Fruit fly (Drosophila melanogaster): ENCODE data around the gene CG14453.

The CG14453 gene

DNA sequence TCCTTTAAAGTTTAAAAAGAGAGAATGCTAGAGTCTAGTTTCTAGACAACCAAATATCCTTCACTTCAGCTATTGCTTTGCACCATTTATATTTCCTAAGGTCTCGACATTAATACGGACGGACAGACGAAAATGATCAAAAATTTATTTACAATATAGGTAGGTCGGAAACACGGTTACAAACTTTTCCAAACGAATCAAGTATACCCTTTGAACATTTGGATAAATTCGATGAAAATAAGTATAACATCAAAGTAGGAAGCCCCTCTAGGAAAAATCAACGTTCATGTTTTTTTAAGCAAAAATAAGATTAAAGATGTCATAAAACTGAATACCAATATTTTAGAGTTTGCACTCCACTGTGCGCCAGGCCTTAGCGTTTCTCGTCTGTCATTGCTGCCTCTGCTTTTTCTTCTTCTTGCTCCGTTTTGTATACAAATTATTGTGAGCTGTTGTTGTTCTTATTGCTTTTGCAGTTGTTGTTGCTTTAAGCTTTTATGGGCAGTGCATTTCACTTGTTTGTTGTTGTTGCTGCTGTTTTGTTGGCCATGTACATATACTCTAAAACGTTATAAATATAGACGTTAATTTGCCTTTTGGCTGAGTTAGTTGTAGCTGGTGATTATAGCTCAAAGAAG, 49.2 kb downstream of the CG14453 start (continued):
- peak; percentile 15 for TF ChIP-seq dmrt99B (tag; optimal IDR thresholded peaks at IDR 0.05)
- TF ChIP-seq CG4424 (GFP tag; optimal IDR thresholded peaks at IDR 0.05) = peak; percentile 14
- peak; percentile 35 for TF ChIP-seq CG9437 (GFP tag; optimal IDR thresholded peaks at IDR 0.05)
- peak; percentile 58 for TF ChIP-seq row (GFP tag; IDR thresholded peaks at IDR 0.05)
- TF ChIP-seq Hmx (GFP tag; optimal IDR thresholded peaks at IDR 0.05) = no peak
- no peak for TF ChIP-seq Mrtf (GFP tag; IDR thresholded peaks at IDR 0.05)
- TF ChIP-seq Sox100B (GFP tag; optimal IDR thresholded peaks at IDR 0.05) = peak; percentile 21
- TF ChIP-seq hkb (optimal IDR thresholded peaks at IDR 0.05) = no peak
- TF ChIP-seq hkb (GFP tag; IDR thresholded peaks at IDR 0.05) = 0 out of 2 replicates have a peak, but pooled peaks have one; percentile 39
- no peak for TF ChIP-seq btn (GFP tag; optimal IDR thresholded peaks at IDR 0.05)
- no peak for TF ChIP-seq gt (GFP tag; IDR thresholded peaks at IDR 0.05)
- TF ChIP-seq CG8089 (GFP tag; optimal IDR thresholded peaks at IDR 0.05) = no peak
- TF ChIP-seq CG11398 (GFP tag; optimal IDR thresholded peaks at IDR 0.05) = no peak
- TF ChIP-seq tna (GFP tag; IDR thresholded peaks at IDR 0.05; ENCODE audit: partially characterized antibody) = no peak
- no peak for TF ChIP-seq CG8281 (tag; optimal IDR thresholded peaks at IDR 0.05)
- TF ChIP-seq Dll (GFP tag; IDR thresholded peaks at IDR 0.05; ENCODE audit: partially characterized antibody) = 0 out of 4 replicates have a peak, but pooled peaks have one; percentile 10
- peak; percentile 54 for TF ChIP-seq CG18262 (tag; optimal IDR thresholded peaks at IDR 0.05)
- TF ChIP-seq CG31441 (GFP tag; IDR thresholded peaks at IDR 0.05) = 0 out of 2 replicates have a peak, but pooled peaks have one; percentile 32
- TF ChIP-seq luna (GFP tag; optimal IDR thresholded peaks at IDR 0.05) = no peak
- no peak for TF ChIP-seq wdn (GFP tag; IDR thresholded peaks at IDR 0.05)
- no peak for TF ChIP-seq CG3281 (GFP tag; optimal IDR thresholded peaks at IDR 0.05)
- no peak for TF ChIP-seq lilli (GFP tag; optimal IDR thresholded peaks at IDR 0.05)
- peak in 1 of 2 experiments; percentile 3 for TF ChIP-seq Hr51 (GFP tag; optimal IDR thresholded peaks at IDR 0.05)
- no peak for TF ChIP-seq vnd (GFP tag; IDR thresholded peaks at IDR 0.05; ENCODE audit: partially characterized antibody)
- peak; percentile 36 for TF ChIP-seq CG2712 (tag; optimal IDR thresholded peaks at IDR 0.05)
- TF ChIP-seq chinmo (GFP tag; IDR thresholded peaks at IDR 0.05; ENCODE audit: partially characterized antibody) = no peak
- no peak for TF ChIP-seq CG5180 (GFP tag; optimal IDR thresholded peaks at IDR 0.05)
- TF ChIP-seq Xrp1 (GFP tag; IDR thresholded peaks at IDR 0.05) = 0 out of 2 replicates have a peak, but pooled peaks have one; percentile 28
- TF ChIP-seq CG17385 (GFP tag; optimal IDR thresholded peaks at IDR 0.05) = peak; percentile 83
- peak; percentile 22 for TF ChIP-seq CG7556 (GFP tag; optimal IDR thresholded peaks at IDR 0.05)
- TF ChIP-seq Sox102F (GFP tag; optimal IDR thresholded peaks at IDR 0.05) = peak; percentile 4
- TF ChIP-seq CG11723 (GFP tag; optimal IDR thresholded peaks at IDR 0.05) = peak; percentile 0
- TF ChIP-seq CG6683 (GFP tag; optimal IDR thresholded peaks at IDR 0.05) = no peak
- peak; percentile 16 for TF ChIP-seq Med (GFP tag)
- peak; percentile 18 for TF ChIP-seq CoRest (tag; optimal IDR thresholded peaks at IDR 0.05)
- no peak for TF ChIP-seq Ada2b (GFP tag; IDR thresholded peaks at IDR 0.05)
- no peak for TF ChIP-seq CG15514 (GFP tag; optimal IDR thresholded peaks at IDR 0.05)
- TF ChIP-seq PHDP (tag; optimal IDR thresholded peaks at IDR 0.05) = no peak
- no peak for TF ChIP-seq CG18599 (GFP tag; optimal IDR thresholded peaks at IDR 0.05)
- peak; percentile 83 for TF ChIP-seq CG4360 (GFP tag; IDR thresholded peaks at IDR 0.05)
- TF ChIP-seq CG10366 (GFP tag; IDR thresholded peaks at IDR 0.05) = peak; percentile 11; the same call in 1 of the 2 replicates
- no peak for TF ChIP-seq Hr78 (GFP tag; optimal IDR thresholded peaks at IDR 0.05)
- no peak for TF ChIP-seq Xbp1 (GFP tag; optimal IDR thresholded peaks at IDR 0.05)
- no peak for TF ChIP-seq pnt (GFP tag; optimal IDR thresholded peaks at IDR 0.05)
- TF ChIP-seq CHES-1-like (GFP tag; optimal IDR thresholded peaks at IDR 0.05) = no peak
- TF ChIP-seq YL-1 (GFP tag; optimal IDR thresholded peaks at IDR 0.05) = no peak
- no peak for TF ChIP-seq hb (GFP tag; IDR thresholded peaks at IDR 0.05; ENCODE audit: partially characterized antibody)
- TF ChIP-seq NC2α (GFP tag; optimal IDR thresholded peaks at IDR 0.05) = no peak
- TF ChIP-seq Neu2 (GFP tag; optimal IDR thresholded peaks at IDR 0.05; ENCODE audit: borderline replicate concordance) = no peak

All from whole organism, embryonic.